Fruit fly (Drosophila melanogaster): ENCODE results near the gene glec.

glec gene

dm6 chr3R:21822562-21822933 lies 33.5 kb downstream of the glec start, which contains the start of gene CASK (continued):
- TF ChIP-seq CG6854 (GFP tag; optimal IDR thresholded peaks at IDR 0.05) (no peak), D19A (tag; optimal IDR thresholded peaks at IDR 0.05) (no peak), Lim3 (GFP tag; IDR thresholded peaks at IDR 0.05) (no peak), hb (GFP tag; IDR thresholded peaks at IDR 0.05; ENCODE audit: partially characterized antibody) (no peak), CG12155 (GFP tag; optimal IDR thresholded peaks at IDR 0.05) (no peak), pb (GFP tag; optimal IDR thresholded peaks at IDR 0.05) (no peak), CG6765 (GFP tag; optimal IDR thresholded peaks at IDR 0.05) (no peak), CkIIα-i1 (GFP tag; IDR thresholded peaks at IDR 0.05) (no peak), CG12299 (tag; optimal IDR thresholded peaks at IDR 0.05) (no peak), fd64A (GFP tag; optimal IDR thresholded peaks at IDR 0.05) (no peak), Hey (tag; optimal IDR thresholded peaks at IDR 0.05) (no peak), Mrtf (GFP tag; IDR thresholded peaks at IDR 0.05) (no peak), CG9797 (GFP tag; optimal IDR thresholded peaks at IDR 0.05) (peak; percentile 85), en (GFP tag; optimal IDR thresholded peaks at IDR 0.05) (no peak), ap (GFP tag; IDR thresholded peaks at IDR 0.05) (no peak), lola (GFP tag; optimal IDR thresholded peaks at IDR 0.05) (no peak), jumu (GFP tag; optimal IDR thresholded peaks at IDR 0.05) (no peak), Dad (GFP tag; optimal IDR thresholded peaks at IDR 0.05) (no peak), ssp (GFP tag; IDR thresholded peaks at IDR 0.05) (no peak), Stat92E (GFP tag; optimal IDR thresholded peaks at IDR 0.05) (peak in 1 of 3 experiments; percentile 57), vnd (GFP tag; IDR thresholded peaks at IDR 0.05; ENCODE audit: partially characterized antibody) (no peak), wek (GFP tag; optimal IDR thresholded peaks at IDR 0.05) (no peak), corto (GFP tag; optimal IDR thresholded peaks at IDR 0.05) (no peak), grn (GFP tag; optimal IDR thresholded peaks at IDR 0.05) (no peak), unpg (GFP tag; optimal IDR thresholded peaks at IDR 0.05) (no peak), CG15269 (tag; optimal IDR thresholded peaks at IDR 0.05) (no peak), kah (GFP tag; optimal IDR thresholded peaks at IDR 0.05) (no peak), CG34224 (GFP tag; IDR thresholded peaks at IDR 0.05; ENCODE audit: partially characterized antibody) (no peak), CG34376 (GFP tag; optimal IDR thresholded peaks at IDR 0.05) (no peak), ci (GFP tag; IDR thresholded peaks at IDR 0.05) (no peak), CG6683 (GFP tag; optimal IDR thresholded peaks at IDR 0.05) (no peak), CG13624 (GFP tag; optimal IDR thresholded peaks at IDR 0.05) (no peak), lab (GFP tag; optimal IDR thresholded peaks at IDR 0.05) (peak; percentile 15), fd96Cb (tag; optimal IDR thresholded peaks at IDR 0.05) (no peak), mam (GFP tag; optimal IDR thresholded peaks at IDR 0.05) (peak; percentile 0), repo (GFP tag; optimal IDR thresholded peaks at IDR 0.05) (no peak), HLH54F (GFP tag; optimal IDR thresholded peaks at IDR 0.05) (no peak), otp (GFP tag; IDR thresholded peaks at IDR 0.05) (no peak), bcd (GFP tag; optimal IDR thresholded peaks at IDR 0.05) (no peak), Doc3 (GFP tag; IDR thresholded peaks at IDR 0.05; ENCODE audit: partially characterized antibody) (no peak), TFAM (GFP tag; optimal IDR thresholded peaks at IDR 0.05) (no peak), CG30020 (tag; optimal IDR thresholded peaks at IDR 0.05) (no peak), CG11085 (GFP tag; IDR thresholded peaks at IDR 0.05) (no peak), zen (tag; optimal IDR thresholded peaks at IDR 0.05) (no peak), unc-4 (GFP tag; IDR thresholded peaks at IDR 0.05; ENCODE audit: partially characterized antibody) (peak; percentile 21; the same call in 1 of the 2 replicates), mld (GFP tag; IDR thresholded peaks at IDR 0.05; ENCODE audit: partially characterized antibody) (no peak), Hr51 (GFP tag; optimal IDR thresholded peaks at IDR 0.05) (no peak)
